Fruit fly (Drosophila melanogaster): Measurements from ENCODE around the gene gro.

gro gene

DNA sequence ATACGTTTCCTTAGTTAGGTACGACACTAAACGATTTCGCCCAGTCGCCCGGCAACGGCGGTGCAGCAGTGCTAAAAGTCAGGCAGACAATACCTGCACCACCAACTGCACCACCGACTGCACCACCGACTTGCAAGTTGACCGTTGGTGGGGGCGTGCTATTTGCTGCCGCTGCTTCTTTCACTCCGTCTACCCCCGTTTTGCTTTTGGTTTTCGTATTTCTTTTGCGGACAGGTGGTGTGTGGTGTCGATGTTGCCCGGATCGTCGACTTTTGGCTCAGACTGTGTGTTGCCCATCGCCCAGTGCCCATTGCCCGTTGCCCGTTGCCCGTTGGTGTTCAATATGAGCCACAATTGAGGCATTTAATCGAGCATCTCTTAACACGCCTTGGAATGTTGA, 23.2 kb downstream of the gro start:
- no peak for TF ChIP-seq CG9139 (GFP tag; optimal IDR thresholded peaks at IDR 0.05)
- no peak for TF ChIP-seq fkh (GFP tag; optimal IDR thresholded peaks at IDR 0.05)
- TF ChIP-seq CG34406 (GFP tag; optimal IDR thresholded peaks at IDR 0.05), result no peak
- TF ChIP-seq dsx (GFP tag; optimal IDR thresholded peaks at IDR 0.05; ENCODE audit: poor library complexity, severe bottlenecking), result no peak
- TF ChIP-seq Met (GFP tag; optimal IDR thresholded peaks at IDR 0.05), result no peak
- no peak for TF ChIP-seq CG15336 (GFP tag; IDR thresholded peaks at IDR 0.05)
- no peak for TF ChIP-seq Lpt (GFP tag; optimal IDR thresholded peaks at IDR 0.05)
- TF ChIP-seq fd59A (GFP tag; optimal IDR thresholded peaks at IDR 0.05), result no peak
- TF ChIP-seq CG32006 (GFP tag; optimal IDR thresholded peaks at IDR 0.05), result no peak
- no peak for TF ChIP-seq Sox102F (GFP tag; optimal IDR thresholded peaks at IDR 0.05)
- no peak for TF ChIP-seq Sox15 (GFP tag; optimal IDR thresholded peaks at IDR 0.05)
- TF ChIP-seq net (GFP tag; optimal IDR thresholded peaks at IDR 0.05), result no peak
- no peak for TF ChIP-seq CG3919 (GFP tag; optimal IDR thresholded peaks at IDR 0.05)
- no peak for TF ChIP-seq achi (GFP tag; optimal IDR thresholded peaks at IDR 0.05)
- no peak for TF ChIP-seq Ets21C (GFP tag; optimal IDR thresholded peaks at IDR 0.05)
- no peak for TF ChIP-seq CG8119 (GFP tag; IDR thresholded peaks at IDR 0.05)
- no peak for TF ChIP-seq Smox (GFP tag; optimal IDR thresholded peaks at IDR 0.05)
- no peak for TF ChIP-seq CG16779 (tag; optimal IDR thresholded peaks at IDR 0.05)
- TF ChIP-seq cyc (GFP tag; optimal IDR thresholded peaks at IDR 0.05), result no peak

DNA sequence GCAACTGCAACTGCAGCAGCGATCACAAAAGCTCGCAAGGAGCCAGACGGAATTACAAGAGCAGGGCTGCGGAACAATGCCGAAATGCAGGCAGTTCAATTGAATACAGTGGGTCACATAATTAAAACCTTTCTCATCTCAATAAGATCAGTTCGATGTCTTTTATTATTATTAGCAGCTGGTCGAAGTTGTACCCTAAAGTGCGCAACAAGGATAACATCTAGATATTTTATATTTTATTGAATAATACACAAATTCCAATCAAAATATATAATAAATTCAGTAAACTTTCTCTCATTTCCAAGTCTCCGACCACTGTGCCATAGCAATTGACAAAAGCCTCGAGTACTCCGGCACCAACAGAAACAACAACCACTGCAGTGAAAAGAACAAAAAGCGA, 26.6 kb downstream of the gro start:
- TF ChIP-seq CG7368 (GFP tag; optimal IDR thresholded peaks at IDR 0.05) (peak; percentile 18), CG11902 (GFP tag; optimal IDR thresholded peaks at IDR 0.05) (no peak), fd85E (GFP tag; optimal IDR thresholded peaks at IDR 0.05) (no peak), CG16779 (tag; optimal IDR thresholded peaks at IDR 0.05) (no peak), CG4318 (GFP tag; optimal IDR thresholded peaks at IDR 0.05) (no peak), achi (GFP tag; optimal IDR thresholded peaks at IDR 0.05) (peak; percentile 59), fkh (GFP tag; optimal IDR thresholded peaks at IDR 0.05) (no peak), topi (GFP tag; optimal IDR thresholded peaks at IDR 0.05) (peak; percentile 22), Gug (GFP tag; IDR thresholded peaks at IDR 0.05) (no peak), Ets21C (GFP tag; optimal IDR thresholded peaks at IDR 0.05) (no peak), Smox (GFP tag; optimal IDR thresholded peaks at IDR 0.05) (peak; percentile 49), cyc (GFP tag; optimal IDR thresholded peaks at IDR 0.05) (peak; percentile 30), ss (GFP tag; optimal IDR thresholded peaks at IDR 0.05) (peak; percentile 0 to 10), Lpt (GFP tag; optimal IDR thresholded peaks at IDR 0.05) (no peak), CG6163 (GFP tag; IDR thresholded peaks at IDR 0.05) (no peak), vri (GFP tag; optimal IDR thresholded peaks at IDR 0.05) (peak; percentile 20), CG9139 (GFP tag; optimal IDR thresholded peaks at IDR 0.05) (peak; percentile 14), Ets96B (tag; optimal IDR thresholded peaks at IDR 0.05) (peak; percentile 37), CG3919 (GFP tag; optimal IDR thresholded peaks at IDR 0.05) (peak; percentile 54), net (GFP tag; optimal IDR thresholded peaks at IDR 0.05) (peak; percentile 25), CG8319 (GFP tag; optimal IDR thresholded peaks at IDR 0.05) (no peak), CG10669 (GFP tag; optimal IDR thresholded peaks at IDR 0.05) (peak; percentile 15), CG6808 (GFP tag; optimal IDR thresholded peaks at IDR 0.05) (peak; percentile 42), Hr39 (GFP tag; optimal IDR thresholded peaks at IDR 0.05) (peak; percentile 8), Eip75B (GFP tag; optimal IDR thresholded peaks at IDR 0.05) (peak; percentile 46), eg (GFP tag; IDR thresholded peaks at IDR 0.05) (no peak), pdm3 (GFP tag; optimal IDR thresholded peaks at IDR 0.05) (peak; percentile 42), svp (GFP tag) (peak; percentile 76), Met (GFP tag; optimal IDR thresholded peaks at IDR 0.05) (peak; percentile 65), CG1621 (tag; optimal IDR thresholded peaks at IDR 0.05) (no peak), CG10631 (GFP tag; optimal IDR thresholded peaks at IDR 0.05) (peak; percentile 40), CG3032 (tag; optimal IDR thresholded peaks at IDR 0.05) (peak; percentile 10), Sox14 (GFP tag; optimal IDR thresholded peaks at IDR 0.05) (peak; percentile 16), acj6 (GFP tag; optimal IDR thresholded peaks at IDR 0.05) (peak; percentile 31), CG6792 (GFP tag; optimal IDR thresholded peaks at IDR 0.05) (peak; percentile 49), OdsH (GFP tag; optimal IDR thresholded peaks at IDR 0.05) (peak; percentile 54), Hr4 (GFP tag; optimal IDR thresholded peaks at IDR 0.05) (peak; percentile 24), CG11762 (GFP tag; optimal IDR thresholded peaks at IDR 0.05; ENCODE audit: insufficient read depth) (peak; percentile 2), fd59A (GFP tag; optimal IDR thresholded peaks at IDR 0.05) (no peak), dsx (GFP tag; optimal IDR thresholded peaks at IDR 0.05; ENCODE audit: poor library complexity, severe bottlenecking) (peak; percentile 42), esn (GFP tag; optimal IDR thresholded peaks at IDR 0.05) (peak; percentile 67), lz (GFP tag; optimal IDR thresholded peaks at IDR 0.05) (peak; percentile 52), CG31627 (GFP tag; optimal IDR thresholded peaks at IDR 0.05) (peak; percentile 14), CG32006 (GFP tag; optimal IDR thresholded peaks at IDR 0.05) (peak; percentile 42)
